Fruit fly (Drosophila melanogaster): ENCODE measurements around the gene CG12480.
A peak's percentile ranks its signal among the peaks of the same experiment; 100 is the strongest.

The CG12480 gene

DNA sequence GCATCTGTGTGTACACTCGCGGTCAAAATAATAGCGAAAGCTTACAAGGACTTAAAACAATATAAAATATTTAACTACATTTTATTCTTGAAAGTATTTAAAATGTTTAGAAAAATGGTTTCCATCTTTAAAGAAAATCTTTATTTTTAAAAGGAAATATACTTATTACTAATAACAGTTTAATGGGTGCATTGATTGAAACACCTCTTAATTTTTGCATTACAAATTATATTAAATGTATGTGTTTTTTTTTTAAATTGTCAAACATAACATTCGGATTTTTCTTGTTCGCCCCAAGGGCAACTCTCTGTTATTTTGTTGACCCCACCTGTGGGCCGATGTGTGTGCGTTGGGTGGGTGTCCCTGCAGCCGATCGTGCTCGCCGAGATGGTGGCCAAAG, 15.7 kb upstream of the CG12480 start:
- TF ChIP-seq ssp (GFP tag; IDR thresholded peaks at IDR 0.05) (no peak), CG31365 (tag; optimal IDR thresholded peaks at IDR 0.05) (no peak), sima (GFP tag; optimal IDR thresholded peaks at IDR 0.05) (no peak), BEAF-32 (GFP tag; optimal IDR thresholded peaks at IDR 0.05) (no peak), slbo (GFP tag; IDR thresholded peaks at IDR 0.05) (no peak), CG43689 (GFP tag; IDR thresholded peaks at IDR 0.05) (no peak), Blimp-1 (GFP tag; optimal IDR thresholded peaks at IDR 0.05) (no peak), CG4730 (GFP tag; IDR thresholded peaks at IDR 0.05) (no peak), Ravus (GFP tag; IDR thresholded peaks at IDR 0.05) (no peak), ttk (GFP tag; IDR thresholded peaks at IDR 0.05) (no peak), lab (GFP tag; optimal IDR thresholded peaks at IDR 0.05) (no peak), bab2 (GFP tag; optimal IDR thresholded peaks at IDR 0.05) (no peak), CG14667 (GFP tag; IDR thresholded peaks at IDR 0.05) (no peak), CG3407 (GFP tag; optimal IDR thresholded peaks at IDR 0.05) (no peak)

DNA sequence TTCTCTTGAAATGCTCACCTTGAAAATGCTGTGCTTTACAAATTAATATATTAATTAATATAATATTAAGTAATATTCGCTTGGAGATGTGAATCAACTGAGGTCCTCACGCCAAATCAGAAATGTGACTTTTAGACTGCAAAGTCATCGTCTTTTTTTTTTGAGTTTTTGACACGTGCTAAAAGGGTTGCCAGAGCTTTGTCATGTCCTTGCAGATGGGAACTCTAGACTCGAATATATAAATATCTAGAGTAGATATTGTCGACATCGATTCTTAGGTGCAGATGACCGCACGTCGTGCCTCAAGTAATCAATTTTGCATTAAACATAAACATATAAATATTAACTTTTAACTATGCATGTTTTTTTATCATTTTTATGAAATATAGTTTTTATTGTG, 3.1 kb downstream of the CG12480 start, which contains the start of gene betaNACtes1:
Gene betaNACtes1 (minus strand): TSS at position 101 of the 400 bp plus-strand sequence.
- no peak for TF ChIP-seq Nf-YC (tag; optimal IDR thresholded peaks at IDR 0.05)

DNA sequence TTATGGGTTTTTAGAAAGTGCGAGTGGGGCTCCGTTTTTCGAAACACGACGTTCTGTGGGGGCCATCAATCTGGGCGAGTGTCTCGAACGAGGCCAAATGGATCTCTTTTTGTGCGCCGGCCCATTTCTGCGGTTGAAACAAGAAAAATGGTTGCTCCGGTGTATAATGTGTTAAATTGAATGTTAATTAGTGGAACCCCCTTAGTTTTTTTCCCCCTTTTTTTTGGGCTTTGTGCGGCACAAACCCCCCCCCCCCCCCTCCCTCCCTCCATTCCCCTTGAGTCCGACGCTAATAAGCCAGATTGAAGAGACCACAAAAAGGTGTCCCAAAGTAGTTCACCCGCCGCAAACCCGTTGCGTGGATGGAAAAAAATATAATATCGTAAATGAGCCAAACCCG, 4.3 kb downstream of the CG12480 start:
- TF ChIP-seq chinmo (GFP tag; IDR thresholded peaks at IDR 0.05; ENCODE audit: partially characterized antibody): 0 out of 4 replicates have a peak, but pooled peaks have one; percentile 44
- peak; percentile 60; the same call in 1 of the 3 replicates for TF ChIP-seq CG6175 (GFP tag; IDR thresholded peaks at IDR 0.05)
- TF ChIP-seq ken (GFP tag; IDR thresholded peaks at IDR 0.05): no peak
- peak; percentile 54 for TF ChIP-seq CG12769 (tag; optimal IDR thresholded peaks at IDR 0.05)
- peak; percentile 18; the same call in 1 of the 2 replicates for TF ChIP-seq vvl (GFP tag; IDR thresholded peaks at IDR 0.05)
- TF ChIP-seq CG32532 (GFP tag; IDR thresholded peaks at IDR 0.05): 0 out of 2 replicates have a peak, but pooled peaks have one; percentile 12
- no peak for TF ChIP-seq CG13894 (tag; optimal IDR thresholded peaks at IDR 0.05)
- TF ChIP-seq abd-A (tag; optimal IDR thresholded peaks at IDR 0.05): peak; percentile 19
- TF ChIP-seq pum (GFP tag; optimal IDR thresholded peaks at IDR 0.05): no peak
- no peak for TF ChIP-seq CG2202 (tag; optimal IDR thresholded peaks at IDR 0.05)
- TF ChIP-seq CG7987 (GFP tag; optimal IDR thresholded peaks at IDR 0.05): no peak

DNA sequence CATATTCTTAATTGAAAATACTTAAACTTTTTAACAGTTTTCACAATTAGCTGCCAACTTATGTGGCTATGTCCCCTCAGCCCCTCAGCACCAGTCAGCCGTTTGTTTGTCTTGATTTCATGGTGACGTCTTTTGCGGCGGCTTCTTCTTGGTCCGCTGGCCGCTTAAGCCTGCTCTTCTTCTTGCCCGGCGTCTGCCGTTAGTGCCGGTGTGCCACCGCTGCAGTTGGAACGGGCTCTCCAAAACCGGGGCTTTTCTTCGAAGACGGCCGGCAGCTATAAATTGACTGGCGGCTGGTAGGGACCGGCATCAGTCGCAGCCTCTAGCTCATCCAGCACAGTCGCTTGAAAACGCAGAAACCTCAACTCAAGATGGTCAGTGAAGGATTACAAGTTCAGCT, 5.1 kb downstream of the CG12480 start, which contains the start of gene CG1368:
Gene CG1368 (plus strand): TSS at position 301 of the 400 bp plus-strand sequence.
- TF ChIP-seq Atf-2 (GFP tag; optimal IDR thresholded peaks at IDR 0.05) (no peak), CG8359 (GFP tag; optimal IDR thresholded peaks at IDR 0.05; ENCODE audit: borderline replicate concordance) (peak; percentile 3), CG32532 (GFP tag; IDR thresholded peaks at IDR 0.05) (no peak), chinmo (GFP tag; IDR thresholded peaks at IDR 0.05; ENCODE audit: partially characterized antibody) (peak; percentile 68; the same call in 1 of the 4 replicates), CG6854 (GFP tag; optimal IDR thresholded peaks at IDR 0.05) (no peak), peb (GFP tag; IDR thresholded peaks at IDR 0.05) (no peak), Xrp1 (GFP tag; IDR thresholded peaks at IDR 0.05) (no peak), CG17385 (GFP tag; optimal IDR thresholded peaks at IDR 0.05) (peak; percentile 29), Ravus (GFP tag; IDR thresholded peaks at IDR 0.05) (no peak), tll (GFP tag; optimal IDR thresholded peaks at IDR 0.05) (no peak)

DNA sequence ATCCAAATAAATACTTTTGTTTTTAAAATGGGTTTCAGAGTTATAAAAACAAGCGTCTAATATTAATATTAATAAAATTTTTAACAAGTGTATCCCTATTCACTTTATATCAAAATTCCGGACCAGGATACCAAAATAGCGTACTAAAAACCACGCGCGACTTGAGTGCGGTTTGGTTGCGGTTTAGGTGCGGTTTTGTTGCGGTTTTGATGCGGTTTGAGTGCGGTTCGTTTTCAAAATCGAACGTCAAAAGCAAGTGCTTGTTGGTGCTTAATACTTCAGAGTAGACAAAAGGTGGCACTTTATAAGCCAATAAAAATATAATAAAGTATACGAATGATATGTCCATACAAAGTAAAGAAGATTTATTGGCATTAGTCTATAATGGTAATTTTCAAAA, 6.3 kb downstream of the CG12480 start:
- TF ChIP-seq CG4404 (GFP tag; IDR thresholded peaks at IDR 0.05) (no peak), CG8359 (GFP tag; optimal IDR thresholded peaks at IDR 0.05; ENCODE audit: borderline replicate concordance) (peak; percentile 98)
